Fruit fly (Drosophila melanogaster): Measurements from ENCODE around the gene Ptp61F.

DNA sequence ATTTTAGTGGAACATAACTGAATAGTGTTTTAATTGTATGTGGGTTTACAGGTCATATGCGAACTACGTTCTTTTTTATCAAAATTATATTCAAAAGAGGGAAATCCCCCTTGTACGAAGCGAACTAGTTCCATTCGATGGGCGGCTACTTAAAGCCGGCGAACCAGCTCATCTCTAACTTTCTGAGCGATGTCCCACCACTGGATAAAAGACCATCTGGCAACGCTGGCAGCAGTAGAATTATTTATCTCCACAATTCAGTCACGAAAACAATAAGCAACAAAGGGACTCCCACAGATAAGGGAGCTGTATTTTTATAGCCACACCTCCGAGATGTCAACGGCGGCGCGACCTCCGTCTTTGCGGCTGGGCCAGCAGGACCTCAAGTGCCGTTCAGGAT is 179.4 kb downstream of the Ptp61F start, which contains the start of gene Rabex-5:
- TF ChIP-seq croc (GFP tag; conservative IDR thresholded peaks at IDR 0.05): no peak
- peak; percentile 85 for TF ChIP-seq unc-4 (GFP tag; IDR thresholded peaks at IDR 0.05; ENCODE audit: partially characterized antibody)
- TF ChIP-seq PHDP (tag; optimal IDR thresholded peaks at IDR 0.05): no peak
- TF ChIP-seq NfI (GFP tag; optimal IDR thresholded peaks at IDR 0.05): peak; percentile 29

Data from whole organism, embryonic.